Fruit fly (Drosophila melanogaster) whole organism, embryonic: ENCODE measurements around the gene CG34265.

ENCODE experiments used
- Atf-2 ChIP-seq: fragments of 200-800 bp; sonication (Bioruptor generic); optimal IDR thresholded peaks from 2 replicates; lab custom pipeline; 2016; ENCODE audit warnings: missing biosample characterization, missing genetic modification characterization
- Atf3 ChIP-seq: fragments of 200-800 bp; sonication (Bioruptor generic); optimal IDR thresholded peaks from 3 replicates; lab custom pipeline; 2016; ENCODE audit warnings: missing biosample characterization, missing genetic modification characterization
- B-H1 ChIP-seq: fragments of 200-800 bp; sonication (Bioruptor generic); IDR thresholded peaks from 3 replicates; pipeline ENCODE4 v1.3.6; 2022; ENCODE audit warnings: missing biosample characterization, missing genetic modification characterization
- Bdp1 ChIP-seq: fragments of 200-800 bp; sonication (Bioruptor generic); optimal IDR thresholded peaks from 3 replicates; lab custom pipeline; 2016; ENCODE audit warnings: missing biosample characterization, missing genetic modification characterization
- Bteb2 ChIP-seq: fragments of 200-800 bp; sonication (Bioruptor generic); optimal IDR thresholded peaks from 2 replicates; lab custom pipeline; 2016; ENCODE audit warnings: missing biosample characterization, missing genetic modification characterization
- CG11560 ChIP-seq: fragments of 200-800 bp; sonication (Bioruptor generic); IDR thresholded peaks from 3 replicates; pipeline ENCODE4 v1.3.6; 2022; ENCODE audit warnings: missing biosample characterization, missing genetic modification characterization
- CG12219 ChIP-seq: fragments of 200-800 bp; sonication (Bioruptor generic); optimal IDR thresholded peaks from 3 replicates; lab custom pipeline; 2018; ENCODE audit warnings: missing biosample characterization, mild to moderate bottlenecking, missing genetic modification characterization
- CG12236 ChIP-seq: fragments of 200-800 bp; sonication (Bioruptor generic); optimal IDR thresholded peaks from 2 replicates; lab custom pipeline; 2016; ENCODE audit warnings: missing biosample characterization, missing genetic modification characterization
- CG13424 ChIP-seq: fragments of 200-800 bp; sonication (Bioruptor generic); optimal IDR thresholded peaks from 2 replicates; lab custom pipeline; 2019; ENCODE audit warnings: missing biosample characterization, mild to moderate bottlenecking, missing genetic modification characterization, moderate library complexity
- CG14667 ChIP-seq: fragments of 200-800 bp; sonication (Bioruptor generic); IDR thresholded peaks from 2 replicates; pipeline ENCODE4 v1.3.6; 2022; ENCODE audit warnings: missing biosample characterization, missing genetic modification characterization
- CG14965 ChIP-seq: fragments of 200-800 bp; sonication (Bioruptor generic); optimal IDR thresholded peaks from 2 replicates; lab custom pipeline; 2016; ENCODE audit warnings: missing biosample characterization, missing genetic modification characterization, borderline replicate concordance
- CG15601 ChIP-seq: fragments of 200-800 bp; sonication (Bioruptor generic); optimal IDR thresholded peaks from 3 replicates; lab custom pipeline; 2019; ENCODE audit warnings: missing biosample characterization, mild to moderate bottlenecking, missing genetic modification characterization, moderate library complexity
- CG16815 ChIP-seq: fragments of 200-800 bp; sonication (Bioruptor generic); optimal IDR thresholded peaks from 3 replicates; lab custom pipeline; 2017; ENCODE audit warnings: missing biosample characterization, mild to moderate bottlenecking, missing genetic modification characterization
- CG2116 ChIP-seq: fragments of 200-800 bp; sonication (Bioruptor generic); optimal IDR thresholded peaks from 3 replicates; lab custom pipeline; 2018; ENCODE audit warnings: missing biosample characterization, mild to moderate bottlenecking, missing genetic modification characterization
- CG2889 ChIP-seq: fragments of 200-800 bp; sonication (Bioruptor generic); IDR thresholded peaks from 3 replicates; pipeline ENCODE4 v1.3.6; 2022; ENCODE audit warnings: missing biosample characterization, missing genetic modification characterization
- CG31224 ChIP-seq: fragments of 200-800 bp; sonication (Bioruptor generic); IDR thresholded peaks from 2 replicates; pipeline ENCODE4 v1.3.6; 2022; ENCODE audit warnings: missing biosample characterization, missing genetic modification characterization
- CG4707 ChIP-seq: fragments of 200-800 bp; sonication (Bioruptor generic); optimal IDR thresholded peaks from 2 replicates; lab custom pipeline; 2018; ENCODE audit warnings: missing biosample characterization, mild to moderate bottlenecking, missing genetic modification characterization, moderate library complexity
- CG4730 ChIP-seq: fragments of 200-800 bp; sonication (Bioruptor generic); IDR thresholded peaks from 2 replicates; pipeline ENCODE4 v1.3.6; 2022; ENCODE audit warnings: missing biosample characterization, missing genetic modification characterization
- CG7372 ChIP-seq: fragments of 200-800 bp; sonication (Bioruptor generic); IDR thresholded peaks from 2 replicates; pipeline ENCODE4 v1.3.6; 2022; ENCODE audit warnings: missing biosample characterization, missing genetic modification characterization
- CG9609 ChIP-seq: fragments of 200-800 bp; sonication (Bioruptor generic); optimal IDR thresholded peaks from 3 replicates; lab custom pipeline; 2016; ENCODE audit warnings: missing biosample characterization, missing genetic modification characterization
- Camta ChIP-seq: fragments of 200-800 bp; sonication (Bioruptor generic); optimal IDR thresholded peaks from 2 replicates; lab custom pipeline; 2016; ENCODE audit warnings: missing biosample characterization, missing genetic modification characterization
- Chrac-16 ChIP-seq: fragments of 200-800 bp; sonication (Bioruptor generic); optimal IDR thresholded peaks from 3 replicates; lab custom pipeline; 2016; ENCODE audit warnings: missing biosample characterization, missing genetic modification characterization
- Deaf1 ChIP-seq: fragments of 200-800 bp; optimal IDR thresholded peaks from 3 replicates; lab custom pipeline; 2019; ENCODE audit warnings: missing biosample characterization, mild to moderate bottlenecking, missing genetic modification characterization, moderate library complexity
- Dfd ChIP-seq, 2 experiments: fragments of >200 bp; optimal IDR thresholded peaks; 2 replicates each; lab custom pipeline; 2017; ENCODE audit warnings: missing biosample characterization in 2 of 2, missing genetic modification characterization in 2 of 2
- Drgx ChIP-seq: fragments of 200-800 bp; sonication (Bioruptor generic); IDR thresholded peaks from 2 replicates; pipeline ENCODE4 v1.3.6; 2022; ENCODE audit warnings: missing biosample characterization, missing genetic modification characterization
- Fer2 ChIP-seq: fragments of 200-800 bp; sonication (Bioruptor generic); optimal IDR thresholded peaks from 2 replicates; lab custom pipeline; 2018; ENCODE audit warnings: missing biosample characterization, mild to moderate bottlenecking, missing genetic modification characterization, moderate library complexity
- HLH54F ChIP-seq: fragments of 200-800 bp; sonication (Bioruptor generic); optimal IDR thresholded peaks from 3 replicates; lab custom pipeline; 2016; ENCODE audit warnings: missing biosample characterization, missing genetic modification characterization
- Hr39 ChIP-seq: fragments of >200 bp; optimal IDR thresholded peaks from 2 replicates; lab custom pipeline; 2017
- NC2α ChIP-seq: fragments of 200-800 bp; sonication (Bioruptor generic); optimal IDR thresholded peaks from 2 replicates; lab custom pipeline; 2016; ENCODE audit warnings: missing biosample characterization, missing genetic modification characterization
- NK7.1 ChIP-seq: fragments of 200-800 bp; sonication (Bioruptor generic); optimal IDR thresholded peaks from 3 replicates; lab custom pipeline; 2016; ENCODE audit warnings: missing biosample characterization, missing genetic modification characterization
- Oaz ChIP-seq: fragments of 200-800 bp; sonication (Bioruptor generic); IDR thresholded peaks from 2 replicates; pipeline ENCODE4 v1.3.6; 2022; ENCODE audit warnings: missing biosample characterization, missing genetic modification characterization
- Oli ChIP-seq: fragments of 200-800 bp; sonication (Bioruptor generic); optimal IDR thresholded peaks from 2 replicates; lab custom pipeline; 2018; ENCODE audit warnings: missing biosample characterization, mild to moderate bottlenecking, missing genetic modification characterization, moderate library complexity
- Tbp ChIP-seq: fragments of >200 bp; optimal IDR thresholded peaks from 2 replicates; lab custom pipeline; 2018; ENCODE audit warnings: missing biosample characterization, missing genetic modification characterization
- Usf ChIP-seq: fragments of 200-800 bp; sonication (Bioruptor generic); optimal IDR thresholded peaks from 2 replicates; lab custom pipeline; 2017; ENCODE audit warnings: missing genotype, missing biosample characterization, missing genetic modification characterization
- Vsx1 ChIP-seq: fragments of 200-800 bp; sonication (Bioruptor generic); optimal IDR thresholded peaks from 2 replicates; lab custom pipeline; 2017; ENCODE audit warnings: missing biosample characterization, mild to moderate bottlenecking, missing genetic modification characterization, missing genetic modification reagents
- Xrp1 ChIP-seq: fragments of 200-800 bp; sonication (Bioruptor generic); IDR thresholded peaks from 2 replicates; pipeline ENCODE4 v1.3.6; 2022; ENCODE audit warnings: missing biosample characterization, missing genetic modification characterization
- ac ChIP-seq: fragments of 200-800 bp; sonication (Bioruptor generic); optimal IDR thresholded peaks from 3 replicates; lab custom pipeline; 2017; ENCODE audit warnings: missing biosample characterization, mild to moderate bottlenecking, missing genetic modification characterization
- cad ChIP-seq: fragments of >200 bp; optimal IDR thresholded peaks from 2 replicates; lab custom pipeline; 2017; ENCODE audit warnings: missing biosample characterization, missing genetic modification characterization
- dati ChIP-seq: fragments of 200-800 bp; sonication (Bioruptor generic); IDR thresholded peaks from 2 replicates; pipeline ENCODE4 v1.3.6; 2022; ENCODE audit warnings: missing biosample characterization, missing genetic modification characterization
- disco-r ChIP-seq: fragments of 200-800 bp; sonication (Bioruptor generic); optimal IDR thresholded peaks from 2 replicates; lab custom pipeline; 2016; ENCODE audit warnings: missing biosample characterization, missing genetic modification characterization
- hb ChIP-seq: fragments of 200-800 bp; sonication (Bioruptor generic); IDR thresholded peaks from 3 replicates; pipeline ENCODE4 v1.3.6; 2022; ENCODE audit warnings: missing biosample characterization, missing genetic modification characterization; ENCODE audit not compliant: partially characterized antibody
- klu ChIP-seq: fragments of 200-800 bp; sonication (Bioruptor generic); IDR thresholded peaks from 2 replicates; pipeline ENCODE4 v1.3.6; 2022; ENCODE audit warnings: missing biosample characterization, missing genetic modification characterization
- lmd ChIP-seq: fragments of 200-800 bp; sonication (Bioruptor generic); IDR thresholded peaks from 2 replicates; pipeline ENCODE4 v1.3.6; 2022; ENCODE audit warnings: missing biosample characterization, missing genetic modification characterization
- lov ChIP-seq, 2 experiments: fragments of 200-800 bp in 1 of 2; fragments of >200 bp in 1 of 2; sonication (Bioruptor generic) in 1 of 2; IDR thresholded peaks in 1 of 2; optimal IDR thresholded peaks in 1 of 2; 2 replicates in 1 of 2; 3 replicates in 1 of 2; pipeline versions ENCODE4 v1.3.6 to Lab custom; 2017 to 2022; ENCODE audit warnings: missing biosample characterization in 1 of 2, missing genetic modification characterization in 1 of 2
- pros ChIP-seq: fragments of 200-800 bp; sonication (Bioruptor generic); optimal IDR thresholded peaks from 3 replicates; lab custom pipeline; 2019; ENCODE audit warnings: missing biosample characterization, mild to moderate bottlenecking, missing genetic modification characterization, moderate library complexity
- sr ChIP-seq: fragments of 200-800 bp; sonication (Bioruptor generic); IDR thresholded peaks from 3 replicates; pipeline ENCODE4 v1.3.6; 2022; ENCODE audit warnings: missing biosample characterization, missing genetic modification characterization
- stwl ChIP-seq: fragments of 200-800 bp; sonication (Bioruptor generic); optimal IDR thresholded peaks from 3 replicates; lab custom pipeline; 2018; ENCODE audit warnings: missing biosample characterization, mild to moderate bottlenecking, missing genetic modification characterization, moderate library complexity
- tll ChIP-seq, 2 experiments: fragments of 200-800 bp in 1 of 2; fragments of >200 bp in 1 of 2; sonication (Bioruptor generic) in 1 of 2; optimal IDR thresholded peaks; 2 replicates each; lab custom pipeline; 2017 to 2019; ENCODE audit warnings: missing biosample characterization in 2 of 2, missing genetic modification characterization in 2 of 2, mild to moderate bottlenecking in 1 of 2, moderate library complexity in 1 of 2
- tna ChIP-seq: fragments of 200-800 bp; sonication (Bioruptor generic); IDR thresholded peaks from 2 replicates; pipeline ENCODE4 v1.3.6; 2022; ENCODE audit warnings: missing biosample characterization, missing genetic modification characterization; ENCODE audit not compliant: partially characterized antibody

Gene CG34265

dm6 chr3L:3222643-3223389 lies 45.4 kb upstream of the CG34265 start, which contains the start of the genes RpL28 and eIF1 (continued):
- TF ChIP-seq CG13424 (peak; percentile 76), CG4730 (peak; percentile 69), CG9609 (GFP tag; lab: Kevin White, UChicago) (peak; percentile 89), NK7.1 (GFP tag; lab: Kevin White, UChicago) (peak; percentile 84), Deaf1 (no peak), tna (GFP tag; lab: Robert Waterston, UW) (no peak; the same call in 1 of the 2 replicates), hb (peak; percentile 74; the same call in 1 of the 3 replicates), Tbp (GFP tag; lab: Kevin White, UChicago) (peak; percentile 18), HLH54F (GFP tag; lab: Kevin White, UChicago) (peak; percentile 92), CG2889 (GFP tag; lab: Robert Waterston, UW) (peak; percentile 61; the same call in 2 of the 3 replicates), Xrp1 (GFP tag; lab: Robert Waterston, UW) (peak; percentile 39; the same call in 1 of the 2 replicates), lov (optimal IDR thresholded peaks at IDR 0.05; lab: Kevin White, UChicago) (no peak), lov (GFP tag; IDR thresholded peaks at IDR 0.05; lab: Robert Waterston, UW) (peak; percentile 95), NC2α (peak; percentile 83), B-H1 (peak; percentile 81), CG16815 (GFP tag; lab: Kevin White, UChicago) (peak; percentile 78), CG12236 (GFP tag; lab: Kevin White, UChicago) (peak; percentile 85), CG2116 (GFP tag; lab: Kevin White, UChicago) (peak; percentile 100), Chrac-16 (GFP tag; lab: Kevin White, UChicago) (peak; percentile 80), stwl (peak; percentile 60), Dfd (GFP tag; optimal IDR thresholded peaks at IDR 0.05; lab: Kevin White, UChicago) (no peak), CG4707 (GFP tag; lab: Kevin White, UChicago) (peak; percentile 90), CG15601 (tag; lab: Kevin White, UChicago) (peak; percentile 84), CG7372 (GFP tag; lab: Robert Waterston, UW) (peak; percentile 71), Fer2 (tag; lab: Kevin White, UChicago) (peak; percentile 82), Vsx1 (peak; percentile 92), CG12219 (GFP tag; lab: Kevin White, UChicago) (peak; percentile 87), sr (GFP tag; lab: Robert Waterston, UW) (peak; percentile 89), Atf-2 (peak; percentile 81), Camta (GFP tag; lab: Kevin White, UChicago) (peak; percentile 91), CG14965 (peak; percentile 74), Bdp1 (peak; percentile 87), CG31224 (peak; percentile 76), disco-r (peak; percentile 91), Bteb2 (GFP tag; lab: Kevin White, UChicago) (peak; percentile 86), Oaz (GFP tag; lab: Robert Waterston, UW) (peak; percentile 80), CG11560 (tag; lab: Robert Waterston, UW) (peak; percentile 71; the same call in 2 of the 3 replicates), Atf3 (GFP tag; lab: Kevin White, UChicago) (peak; percentile 90), pros (GFP tag; lab: Kevin White, UChicago) (no peak), dati (peak; percentile 86), Hr39 (lab: Kevin White, UChicago) (no peak), lmd (GFP tag; lab: Robert Waterston, UW) (peak; percentile 82), klu (GFP tag; lab: Robert Waterston, UW) (peak; percentile 81), tll (GFP tag; optimal IDR thresholded peaks at IDR 0.05; lab: Kevin White, UChicago) (peak in 1 of 2 experiments; percentile 42), ac (GFP tag; lab: Kevin White, UChicago) (peak; percentile 88), Oli (tag; lab: Kevin White, UChicago) (peak; percentile 13), Drgx (no peak), cad (GFP tag; lab: Kevin White, UChicago) (no peak), Usf (peak; percentile 90), CG14667 (GFP tag; lab: Robert Waterston, UW) (peak; percentile 48)
